Fruit fly (Drosophila melanogaster) whole organism, wandering third instar larva: ENCODE measurements around the gene RhoGAP71E.

Experiments used
- Abd-B ChIP-seq: fragments of >200 bp; optimal IDR thresholded peaks from 2 replicates; lab custom pipeline; 2017; ENCODE audit warnings: missing biosample characterization, missing genetic modification characterization
- CG32264 ChIP-seq: fragments of 200-800 bp; sonication (Bioruptor generic); optimal IDR thresholded peaks from 2 replicates; lab custom pipeline; 2016; ENCODE audit warnings: missing biosample characterization, missing genetic modification characterization
- CrebA ChIP-seq: fragments of 200-800 bp; sonication (Bioruptor generic); optimal IDR thresholded peaks from 2 replicates; lab custom pipeline; 2016; ENCODE audit warnings: missing biosample characterization, mild to moderate bottlenecking, missing genetic modification characterization, borderline replicate concordance
- Dfd ChIP-seq: fragments of >200 bp; optimal IDR thresholded peaks from 2 replicates; lab custom pipeline; 2017; ENCODE audit warnings: missing biosample characterization, missing genetic modification characterization
- HLH106 ChIP-seq: fragments of 200-800 bp; optimal IDR thresholded peaks from 3 replicates; lab custom pipeline; 2019; ENCODE audit warnings: missing biosample characterization, mild to moderate bottlenecking, missing genetic modification characterization, moderate library complexity
- Hr78 ChIP-seq: fragments of >200 bp; optimal IDR thresholded peaks from 2 replicates; lab custom pipeline; 2017; ENCODE audit warnings: missing biosample characterization, missing genetic modification characterization
- Sp1 ChIP-seq: fragments of 200-800 bp; sonication (Bioruptor generic); optimal IDR thresholded peaks from 3 replicates; lab custom pipeline; 2019; ENCODE audit warnings: missing biosample characterization, mild to moderate bottlenecking, missing genetic modification characterization, moderate library complexity
- Vsx2 ChIP-seq: fragments of 200-300, 225-300 bp; sonication (Bioruptor generic); optimal IDR thresholded peaks from 2 replicates; lab custom pipeline; 2018; ENCODE audit warnings: missing biosample characterization, missing genetic modification characterization; ENCODE audit not compliant: partially characterized antibody
- brk ChIP-seq: fragments of 200-800 bp; sonication (Bioruptor generic); optimal IDR thresholded peaks from 2 replicates; lab custom pipeline; 2016; ENCODE audit warnings: missing biosample characterization, mild to moderate bottlenecking, missing genetic modification characterization
- fru ChIP-seq: fragments of 200-800 bp; sonication (Bioruptor generic); optimal IDR thresholded peaks from 3 replicates; lab custom pipeline; 2016; ENCODE audit warnings: missing biosample characterization, mild to moderate bottlenecking, missing genetic modification characterization
- jim ChIP-seq: fragments of 175-275, 200-325 bp; sonication (Bioruptor generic); optimal IDR thresholded peaks from 2 replicates; lab custom pipeline; 2016; ENCODE audit warnings: missing biosample characterization, mild to moderate bottlenecking, missing genetic modification characterization
- lola ChIP-seq: fragments of >200 bp; optimal IDR thresholded peaks from 2 replicates; lab custom pipeline; 2017; ENCODE audit warnings: missing biosample characterization, missing genetic modification characterization
- pan ChIP-seq: fragments of >200 bp; optimal IDR thresholded peaks from 2 replicates; lab custom pipeline; 2017
- sage ChIP-seq: fragments of 200-800 bp; sonication (Bioruptor generic); optimal IDR thresholded peaks from 2 replicates; lab custom pipeline; 2016; ENCODE audit warnings: missing biosample characterization, mild to moderate bottlenecking, missing genetic modification characterization

- TF ChIP-seq sage (GFP tag; lab: Kevin White, UChicago) (no peak), fru (GFP tag; lab: Kevin White, UChicago) (no peak), Abd-B (GFP tag; lab: Kevin White, UChicago) (no peak), Hr78 (no peak), Vsx2 (no peak), brk (GFP tag; lab: Kevin White, UChicago) (no peak), CG32264 (no peak), lola (GFP tag; lab: Kevin White, UChicago) (no peak), HLH106 (no peak), pan (lab: Kevin White, UChicago) (no peak), CrebA (GFP tag; lab: Kevin White, UChicago) (no peak), Dfd (GFP tag; lab: Kevin White, UChicago) (no peak), jim (GFP tag; lab: Kevin White, UChicago) (no peak), Sp1 (GFP tag; lab: Kevin White, UChicago) (no peak)
These were observed 5.2 kb upstream of the RhoGAP71E start, which contains the start of gene AIMP2 for dm6 chr3L:15583504-15583903.
